Worm (Caenorhabditis elegans): ENCODE results near the gene T05C12.11.
A peak's percentile ranks its signal among the peaks of the same experiment; 100 is the strongest.

ce11 chrII:8152711-8153325 lies 17.5 kb downstream of the T05C12.11 start:
- TF ChIP-seq unc-62 (GFP tag; optimal IDR thresholded peaks at IDR 0.05 in 1 of 2), result no peak
- TF ChIP-seq unc-62 (tag; optimal IDR thresholded peaks at IDR 0.05), result no peak
- TF ChIP-seq fkh-10 (GFP tag; optimal IDR thresholded peaks at IDR 0.05), result peak; percentile 63
- no peak for TF ChIP-seq lin-15B (tag; optimal IDR thresholded peaks at IDR 0.05)
- peak in 1 of 2 experiments; percentile 56 for TF ChIP-seq lsy-2 (tag; optimal IDR thresholded peaks at IDR 0.05)
- TF ChIP-seq ztf-11 (tag; optimal IDR thresholded peaks at IDR 0.05), result no peak
- TF ChIP-seq lim-7 (GFP tag; IDR thresholded peaks at IDR 0.05), result no peak
- no peak for TF ChIP-seq ama-1 (optimal IDR thresholded peaks at IDR 0.05)
- TF ChIP-seq sdz-12 (GFP tag; optimal IDR thresholded peaks at IDR 0.05), result no peak
- no peak for TF ChIP-seq snpc-4 (tag; optimal IDR thresholded peaks at IDR 0.05)
- no peak for TF ChIP-seq lin-39 (tag; optimal IDR thresholded peaks at IDR 0.05)
- no peak for TF ChIP-seq egl-27 (tag; optimal IDR thresholded peaks at IDR 0.05)
- TF ChIP-seq nhr-11 (tag; optimal IDR thresholded peaks at IDR 0.05), result no peak
- no peak for TF ChIP-seq unc-130 (GFP tag; optimal IDR thresholded peaks at IDR 0.05)
- no peak for TF ChIP-seq skn-1 (tag; optimal IDR thresholded peaks at IDR 0.05)

Data from whole organism, L4 larva.